Fruit fly (Drosophila melanogaster) whole organism, embryonic: ENCODE measurements around the gene Ugt35A1.

Source experiments
- Abd-B ChIP-seq: fragments of 200-800 bp; sonication (Bioruptor generic); optimal IDR thresholded peaks from 2 replicates; lab custom pipeline; 2018; ENCODE audit warnings: missing biosample characterization, mild to moderate bottlenecking, missing genetic modification characterization, moderate library complexity
- Atf6 ChIP-seq: fragments of 200-800 bp; sonication (Bioruptor generic); IDR thresholded peaks from 2 replicates; pipeline ENCODE4 v1.3.6; 2022; ENCODE audit warnings: missing biosample characterization, missing genetic modification characterization
- Bdp1 ChIP-seq: fragments of 200-800 bp; sonication (Bioruptor generic); optimal IDR thresholded peaks from 3 replicates; lab custom pipeline; 2016; ENCODE audit warnings: missing biosample characterization, missing genetic modification characterization
- CG11247 ChIP-seq: fragments of 200-800 bp; sonication (Bioruptor generic); IDR thresholded peaks from 2 replicates; pipeline ENCODE4 v1.3.6; 2022; ENCODE audit warnings: missing biosample characterization, missing genetic modification characterization
- CG11723 ChIP-seq: fragments of 200-800 bp; sonication (Bioruptor generic); optimal IDR thresholded peaks from 2 replicates; lab custom pipeline; 2017; ENCODE audit warnings: missing biosample characterization, mild to moderate bottlenecking, missing genetic modification characterization
- CG13287 ChIP-seq: fragments of 200-800 bp; sonication (Bioruptor generic); IDR thresholded peaks from 2 replicates; pipeline ENCODE4 v1.3.6; 2022; ENCODE audit warnings: missing biosample characterization, missing genetic modification characterization; ENCODE audit not compliant: partially characterized antibody
- CG13296 ChIP-seq: fragments of 200-800 bp; sonication (Bioruptor generic); optimal IDR thresholded peaks from 3 replicates; lab custom pipeline; 2018; ENCODE audit warnings: missing biosample characterization, mild to moderate bottlenecking, missing genetic modification characterization
- CG13894 ChIP-seq: fragments of 200-800 bp; sonication (Bioruptor generic); optimal IDR thresholded peaks from 3 replicates; lab custom pipeline; 2018; ENCODE audit warnings: missing biosample characterization, mild to moderate bottlenecking, missing genetic modification characterization, moderate library complexity
- CG16863 ChIP-seq: fragments of 200-800 bp; sonication (Bioruptor generic); optimal IDR thresholded peaks from 3 replicates; lab custom pipeline; 2016; ENCODE audit warnings: missing biosample characterization, missing genetic modification characterization
- CG1832 ChIP-seq: fragments of 200-800 bp; sonication (Bioruptor generic); optimal IDR thresholded peaks from 2 replicates; lab custom pipeline; 2017; ENCODE audit warnings: missing biosample characterization, mild to moderate bottlenecking, missing genetic modification characterization, inconsistent platforms
- CG18599 ChIP-seq: fragments of 200-800 bp; sonication (Bioruptor generic); optimal IDR thresholded peaks from 3 replicates; lab custom pipeline; 2017; ENCODE audit warnings: missing biosample characterization, missing genetic modification characterization, mild to moderate bottlenecking, moderate library complexity, missing genetic modification reagents
- CG2129 ChIP-seq: fragments of 200-800 bp; sonication (Bioruptor generic); IDR thresholded peaks from 2 replicates; pipeline ENCODE4 v1.3.6; 2022; ENCODE audit warnings: missing biosample characterization, missing genetic modification characterization; ENCODE audit not compliant: partially characterized antibody
- CG32532 ChIP-seq: fragments of 200-800 bp; sonication (Bioruptor generic); IDR thresholded peaks from 2 replicates; pipeline ENCODE4 v1.3.6; 2022; ENCODE audit warnings: missing biosample characterization, missing genetic modification characterization
- CG3838 ChIP-seq: fragments of 200-800 bp; sonication (Bioruptor generic); optimal IDR thresholded peaks from 3 replicates; lab custom pipeline; 2016; ENCODE audit warnings: missing biosample characterization, missing genetic modification characterization
- CG3995 ChIP-seq: fragments of 200-800 bp; sonication (Bioruptor generic); optimal IDR thresholded peaks from 3 replicates; lab custom pipeline; 2016; ENCODE audit warnings: missing biosample characterization, missing genetic modification characterization
- CG6689 ChIP-seq: fragments of 200-800 bp; sonication (Bioruptor generic); IDR thresholded peaks from 2 replicates; pipeline ENCODE4 v1.3.6; 2022; ENCODE audit warnings: missing biosample characterization, missing genetic modification characterization
- CG7271 ChIP-seq: fragments of 200-800 bp; sonication (Bioruptor generic); optimal IDR thresholded peaks from 2 replicates; lab custom pipeline; 2018; ENCODE audit warnings: missing biosample characterization, mild to moderate bottlenecking, missing genetic modification characterization, moderate library complexity
- CG9215 ChIP-seq: fragments of 200-800 bp; sonication (Bioruptor generic); IDR thresholded peaks from 2 replicates; pipeline ENCODE4 v1.3.6; 2022; ENCODE audit warnings: missing biosample characterization, missing genetic modification characterization
- CG9876 ChIP-seq: fragments of 200-800 bp; sonication (Bioruptor generic); optimal IDR thresholded peaks from 2 replicates; lab custom pipeline; 2016; ENCODE audit warnings: missing biosample characterization, missing genetic modification characterization
- CrebB ChIP-seq: fragments of 200-800 bp; sonication (Bioruptor generic); optimal IDR thresholded peaks from 3 replicates; lab custom pipeline; 2018; ENCODE audit warnings: missing biosample characterization, mild to moderate bottlenecking, missing genetic modification characterization
- GATAe ChIP-seq: fragments of 200-800 bp; sonication (Bioruptor generic); conservative IDR thresholded peaks from 2 replicates; pipeline ENCODE4 v1.3.6; 2022; ENCODE audit warnings: missing biosample characterization, missing genetic modification characterization
- H2.0 ChIP-seq: fragments of 200-800 bp; sonication (Bioruptor generic); IDR thresholded peaks from 2 replicates; pipeline ENCODE4 v1.3.6; 2022; ENCODE audit warnings: missing biosample characterization, missing genetic modification characterization
- Hey ChIP-seq: fragments of 200-800 bp; sonication (Bioruptor generic); optimal IDR thresholded peaks from 3 replicates; lab custom pipeline; 2018; ENCODE audit warnings: missing biosample characterization, mild to moderate bottlenecking, missing genetic modification characterization
- Jarid2 ChIP-seq: fragments of 200-800 bp; sonication (Bioruptor generic); optimal IDR thresholded peaks from 3 replicates; lab custom pipeline; 2017; ENCODE audit warnings: mild to moderate bottlenecking, missing biosample characterization, missing genetic modification reagents, missing genetic modification characterization
- Lhr ChIP-seq: fragments of 200-800 bp; sonication (Bioruptor generic); optimal IDR thresholded peaks from 3 replicates; lab custom pipeline; 2017; ENCODE audit warnings: mild to moderate bottlenecking, missing biosample characterization, missing genetic modification reagents, missing genetic modification characterization
- Mad ChIP-seq: fragments of 200-800 bp; sonication (Bioruptor generic); optimal IDR thresholded peaks from 2 replicates; lab custom pipeline; 2016; ENCODE audit warnings: missing biosample characterization, missing genetic modification characterization
- Meics ChIP-seq: fragments of 200-800 bp; sonication (Bioruptor generic); optimal IDR thresholded peaks from 2 replicates; lab custom pipeline; 2017; ENCODE audit warnings: missing biosample characterization, mild to moderate bottlenecking, missing genetic modification characterization
- Opbp ChIP-seq: fragments of 200-800 bp; sonication (Bioruptor generic); IDR thresholded peaks from 3 replicates; pipeline ENCODE4 v1.3.6; 2022; ENCODE audit warnings: missing biosample characterization, missing genetic modification characterization; ENCODE audit not compliant: partially characterized antibody
- Poxn ChIP-seq: fragments of 200-800 bp; sonication (Bioruptor generic); IDR thresholded peaks from 2 replicates; pipeline ENCODE4 v1.3.6; 2022; ENCODE audit warnings: missing biosample characterization, missing genetic modification characterization
- Rfx ChIP-seq: fragments of 200-800 bp; sonication (Bioruptor generic); IDR thresholded peaks from 2 replicates; pipeline ENCODE4 v1.3.6; 2022; ENCODE audit warnings: missing biosample characterization, missing genetic modification characterization
- Rx ChIP-seq: fragments of 200-800 bp; sonication (Bioruptor generic); IDR thresholded peaks from 2 replicates; pipeline ENCODE4 v1.3.6; 2022; ENCODE audit warnings: missing biosample characterization, missing genetic modification characterization
- Scr ChIP-seq: fragments of 200-800 bp; sonication (Bioruptor generic); IDR thresholded peaks from 2 replicates; pipeline ENCODE4 v1.3.6; 2022; ENCODE audit warnings: missing biosample characterization, missing genetic modification characterization; ENCODE audit not compliant: partially characterized antibody
- Trl ChIP-seq, 3 experiments: fragments of >200 bp in 2 of 3; fragments of 200-800 bp in 1 of 3; sonication (Bioruptor generic) in 1 of 3; optimal IDR thresholded peaks; 2 replicates in 1 of 3; 3 replicates in 2 of 3; lab custom pipeline; 2016 to 2017; ENCODE audit warnings: missing biosample characterization in 1 of 3, missing genetic modification characterization in 1 of 3
- br ChIP-seq: fragments of >200 bp; optimal IDR thresholded peaks from 2 replicates; lab custom pipeline; 2017
- btn ChIP-seq: fragments of 200-800 bp; sonication (Bioruptor generic); optimal IDR thresholded peaks from 2 replicates; lab custom pipeline; 2016; ENCODE audit warnings: missing biosample characterization, missing genetic modification characterization
- ci ChIP-seq: fragments of 200-800 bp; sonication (Bioruptor generic); IDR thresholded peaks from 3 replicates; pipeline ENCODE4 v1.3.6; 2022; ENCODE audit warnings: missing biosample characterization, missing genetic modification characterization
- da ChIP-seq: fragments of 200-800 bp; sonication (Bioruptor generic); optimal IDR thresholded peaks from 2 replicates; lab custom pipeline; 2016; ENCODE audit warnings: missing biosample characterization, missing genetic modification characterization
- dmrt99B ChIP-seq: fragments of 200-800 bp; sonication (Bioruptor generic); optimal IDR thresholded peaks from 2 replicates; lab custom pipeline; 2018; ENCODE audit warnings: missing biosample characterization, mild to moderate bottlenecking, missing genetic modification characterization, moderate library complexity
- exex ChIP-seq: fragments of 200-800 bp; sonication (Bioruptor generic); optimal IDR thresholded peaks from 4 replicates; lab custom pipeline; 2018; ENCODE audit warnings: missing biosample characterization, mild to moderate bottlenecking, missing genetic modification characterization, moderate library complexity
- fru ChIP-seq: fragments of >200 bp; optimal IDR thresholded peaks from 2 replicates; lab custom pipeline; 2017
- gem ChIP-seq: fragments of 200-800 bp; sonication (Bioruptor generic); optimal IDR thresholded peaks from 2 replicates; lab custom pipeline; 2019; ENCODE audit warnings: missing biosample characterization, mild to moderate bottlenecking, missing genetic modification characterization, moderate library complexity
- nerfin-2 ChIP-seq: fragments of 200-800 bp; sonication (Bioruptor generic); IDR thresholded peaks from 2 replicates; pipeline ENCODE4 v1.3.6; 2022; ENCODE audit warnings: missing biosample characterization, missing genetic modification characterization; ENCODE audit not compliant: partially characterized antibody
- nmo ChIP-seq: fragments of 200-800 bp; sonication (Bioruptor generic); optimal IDR thresholded peaks from 2 replicates; lab custom pipeline; 2018; ENCODE audit warnings: missing biosample characterization, mild to moderate bottlenecking, missing genetic modification characterization, moderate library complexity
- pho ChIP-seq: fragments of 200-800 bp; sonication (Bioruptor generic); optimal IDR thresholded peaks from 2 replicates; lab custom pipeline; 2016; ENCODE audit warnings: missing biosample characterization, missing genetic modification characterization
- repo ChIP-seq: fragments of 200-800 bp; sonication (Bioruptor generic); optimal IDR thresholded peaks from 2 replicates; lab custom pipeline; 2016; ENCODE audit warnings: missing biosample characterization, missing genetic modification characterization
- sd ChIP-seq: fragments of 200-800 bp; sonication (Bioruptor generic); optimal IDR thresholded peaks from 3 replicates; lab custom pipeline; 2018; ENCODE audit warnings: missing biosample characterization, mild to moderate bottlenecking, missing genetic modification characterization, moderate library complexity
- sens ChIP-seq: fragments of 200-800 bp; sonication (Bioruptor generic); peaks from one replicate; lab custom pipeline; 2016; ENCODE audit warnings: missing biosample characterization, missing genetic modification characterization
- slbo ChIP-seq: fragments of 200-800 bp; sonication (Bioruptor generic); IDR thresholded peaks from 2 replicates; pipeline ENCODE4 v1.3.6; 2022; ENCODE audit warnings: missing biosample characterization, missing genetic modification characterization
- sug ChIP-seq: fragments of 200-800 bp; optimal IDR thresholded peaks from 2 replicates; lab custom pipeline; 2019; ENCODE audit warnings: missing biosample characterization, mild to moderate bottlenecking, missing genetic modification characterization, moderate library complexity
- unpg ChIP-seq: fragments of 200-800 bp; sonication (Bioruptor generic); optimal IDR thresholded peaks from 3 replicates; lab custom pipeline; 2018; ENCODE audit warnings: missing biosample characterization, mild to moderate bottlenecking, missing genetic modification characterization, moderate library complexity

The Ugt35A1 gene

dm6 chr3R:11172460-11173168, at the start of gene Ugt35A1 (continued):
- TF ChIP-seq repo (GFP tag; lab: Kevin White, UChicago): no peak
- no peak for TF ChIP-seq Lhr (GFP tag; lab: Kevin White, UChicago)
- TF ChIP-seq Trl (optimal IDR thresholded peaks at IDR 0.05; lab: Kevin White, UChicago): peak; percentile 67 to 75
- TF ChIP-seq Trl (GFP tag; optimal IDR thresholded peaks at IDR 0.05; lab: Kevin White, UChicago): no peak
- peak; percentile 44; the same call in 1 of the 2 replicates for TF ChIP-seq GATAe (GFP tag; lab: Robert Waterston, UW)
- TF ChIP-seq CG9876 (GFP tag; lab: Kevin White, UChicago): no peak
- no peak for TF ChIP-seq CG9215
- TF ChIP-seq CG18599 (GFP tag; lab: Kevin White, UChicago): peak; percentile 1
- no peak for TF ChIP-seq CG3995
- peak; percentile 28 for TF ChIP-seq sug (tag; lab: Kevin White, UChicago)
- 0 out of 2 replicates have a peak, but pooled peaks have one; percentile 7 for TF ChIP-seq Rfx (GFP tag; lab: Robert Waterston, UW)
- TF ChIP-seq CG13296 (GFP tag; lab: Kevin White, UChicago): peak; percentile 10
- TF ChIP-seq CG3838: no peak
- no peak for TF ChIP-seq Meics (GFP tag; lab: Kevin White, UChicago)
- peak; percentile 66 for TF ChIP-seq sd
- no peak for TF ChIP-seq H2.0
- peak; percentile 23; the same call in 1 of the 2 replicates for TF ChIP-seq CG13287 (GFP tag; lab: Robert Waterston, UW)
- no peak for TF ChIP-seq Mad (GFP tag; lab: Kevin White, UChicago)
- no peak for TF ChIP-seq Atf6 (GFP tag; lab: Robert Waterston, UW)
- no peak for TF ChIP-seq CrebB (tag; lab: Kevin White, UChicago)
- no peak for TF ChIP-seq Poxn (GFP tag; lab: Robert Waterston, UW)
- TF ChIP-seq gem (tag; lab: Kevin White, UChicago): no peak
- peak; percentile 71 for TF ChIP-seq Jarid2 (GFP tag; lab: Kevin White, UChicago)
- no peak for TF ChIP-seq Bdp1
- no peak for TF ChIP-seq unpg (GFP tag; lab: Kevin White, UChicago)
- no peak for TF ChIP-seq fru (lab: Kevin White, UChicago)
- no peak for TF ChIP-seq Scr
- no peak for TF ChIP-seq CG2129
- no peak for TF ChIP-seq ci (GFP tag; lab: Robert Waterston, UW)
- TF ChIP-seq slbo (GFP tag; lab: Robert Waterston, UW): no peak
- no peak for TF ChIP-seq CG1832 (GFP tag; lab: Kevin White, UChicago)
- TF ChIP-seq exex (tag; lab: Kevin White, UChicago): peak; percentile 91
- no peak for TF ChIP-seq Abd-B (GFP tag; lab: Kevin White, UChicago)
- TF ChIP-seq pho (GFP tag; lab: Kevin White, UChicago): no peak
- TF ChIP-seq Opbp (GFP tag; lab: Robert Waterston, UW): no peak
- no peak for TF ChIP-seq nerfin-2 (GFP tag; lab: Robert Waterston, UW)
- TF ChIP-seq da (GFP tag; lab: Kevin White, UChicago): no peak
- TF ChIP-seq sens (GFP tag; lab: Kevin White, UChicago): peak; percentile 13
- no peak for TF ChIP-seq dmrt99B (tag; lab: Kevin White, UChicago)
- TF ChIP-seq CG11723: no peak
- TF ChIP-seq btn (GFP tag; lab: Kevin White, UChicago): no peak
- TF ChIP-seq br (lab: Kevin White, UChicago): no peak
- no peak for TF ChIP-seq CG6689 (GFP tag; lab: Robert Waterston, UW)
- TF ChIP-seq CG16863 (GFP tag; lab: Kevin White, UChicago): no peak
- no peak for TF ChIP-seq Rx (GFP tag; lab: Robert Waterston, UW)
- TF ChIP-seq CG11247 (GFP tag; lab: Robert Waterston, UW): no peak
- TF ChIP-seq CG32532 (GFP tag; lab: Robert Waterston, UW): peak; percentile 7; the same call in 1 of the 2 replicates
- TF ChIP-seq CG13894: no peak
- no peak for TF ChIP-seq nmo (GFP tag; lab: Kevin White, UChicago)
- no peak for TF ChIP-seq Hey
- no peak for TF ChIP-seq CG7271 (tag; lab: Kevin White, UChicago)
